Worm (Caenorhabditis elegans): ENCODE data around the gene K01D12.15.
A peak's percentile ranks its signal among the peaks of the same experiment; 100 is the strongest.

The K01D12.15 gene

ce11 chrV:12386154-12386553 lies at the start of gene K01D12.15:
TSS of gene K01D12.15 (plus strand) at chrV:12386454.
- no peak for TF ChIP-seq ztf-1 (GFP tag; conservative IDR thresholded peaks at IDR 0.05)

DNA sequence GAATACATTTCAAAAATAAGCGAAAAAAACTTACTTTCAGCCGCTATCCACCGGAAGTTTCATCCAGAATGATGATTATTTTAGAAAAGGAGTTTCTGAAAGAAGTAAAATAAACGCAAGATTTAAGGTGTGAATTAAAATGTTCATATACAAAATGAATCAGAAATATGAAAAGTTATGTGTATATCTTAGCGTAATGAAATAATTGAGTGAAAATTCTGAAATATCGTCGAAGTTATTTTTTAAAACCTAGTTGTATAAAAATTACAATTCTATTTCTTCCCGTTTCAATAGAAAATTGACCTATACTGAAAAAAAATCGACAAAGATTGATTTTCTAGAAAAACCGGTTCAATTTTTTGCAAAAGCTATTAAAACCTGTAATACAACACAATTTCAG lies 48.4 kb upstream of the K01D12.15 start, which contains the start of gene twk-13:
Gene twk-13, minus strand, starts transcription at position 101 of the 400 bp plus-strand sequence.
- TF ChIP-seq nhr-10 (tag; optimal IDR thresholded peaks at IDR 0.05) (no peak), peb-1 (tag; optimal IDR thresholded peaks at IDR 0.05) (no peak), ama-1 (optimal IDR thresholded peaks at IDR 0.05) (no peak), lin-11 (tag; optimal IDR thresholded peaks at IDR 0.05) (no peak), nhr-25 (tag; optimal IDR thresholded peaks at IDR 0.05) (no peak), ceh-16 (tag; optimal IDR thresholded peaks at IDR 0.05) (no peak), Y55F3AM.14 (GFP tag; optimal IDR thresholded peaks at IDR 0.05) (no peak)

- peak; percentile 68 for TF ChIP-seq fos-1 (tag; optimal IDR thresholded peaks at IDR 0.05)
- peak; percentile 65 for TF ChIP-seq nhr-237 (tag; optimal IDR thresholded peaks at IDR 0.05)
- TF ChIP-seq gmeb-1 (tag; optimal IDR thresholded peaks at IDR 0.05) = peak; percentile 99
- peak; percentile 90 for TF ChIP-seq nhr-21 (tag; optimal IDR thresholded peaks at IDR 0.05)
- TF ChIP-seq lsy-2 (tag; optimal IDR thresholded peaks at IDR 0.05) = peak; percentile 91 to 97
- no peak for TF ChIP-seq elt-1 (tag; optimal IDR thresholded peaks at IDR 0.05)
- TF ChIP-seq mdl-1 (tag; optimal IDR thresholded peaks at IDR 0.05) = peak in 1 of 2 experiments; percentile 62
- peak; percentile 60 for TF ChIP-seq unc-62 (GFP tag; optimal IDR thresholded peaks at IDR 0.05)
- peak; percentile 48 for TF ChIP-seq skn-1 (tag; optimal IDR thresholded peaks at IDR 0.05)
- peak; percentile 53 for TF ChIP-seq nhr-77 (tag; optimal IDR thresholded peaks at IDR 0.05)
- no peak for TF ChIP-seq lin-39 (tag; optimal IDR thresholded peaks at IDR 0.05)
- TF ChIP-seq ama-1 (optimal IDR thresholded peaks at IDR 0.05) = peak; percentile 73
- TF ChIP-seq lin-11 (tag; optimal IDR thresholded peaks at IDR 0.05) = peak; percentile 75
- no peak for TF ChIP-seq nhr-10 (tag; optimal IDR thresholded peaks at IDR 0.05)
- peak; percentile 95 for TF ChIP-seq nhr-25 (tag; optimal IDR thresholded peaks at IDR 0.05)
- TF ChIP-seq ztf-4 (tag; optimal IDR thresholded peaks at IDR 0.05) = peak; percentile 61
- TF ChIP-seq dmd-4 (tag; optimal IDR thresholded peaks at IDR 0.05) = peak; percentile 56
- TF ChIP-seq sma-9 (GFP tag; optimal IDR thresholded peaks at IDR 0.05) = peak; percentile 98
- no peak for TF ChIP-seq sma-9 (tag; optimal IDR thresholded peaks at IDR 0.05)
- TF ChIP-seq F13H6.1 (tag; optimal IDR thresholded peaks at IDR 0.05) = peak; percentile 90
- peak; percentile 26 for TF ChIP-seq blmp-1 (tag; optimal IDR thresholded peaks at IDR 0.05; ENCODE audit: insufficient read depth)
- TF ChIP-seq C34F6.9 (tag; optimal IDR thresholded peaks at IDR 0.05) = peak; percentile 97
- peak; percentile 55 for TF ChIP-seq ceh-16 (tag; optimal IDR thresholded peaks at IDR 0.05)
- peak; percentile 70 for TF ChIP-seq R02D3.7 (tag; optimal IDR thresholded peaks at IDR 0.05)
- peak; percentile 85 for TF ChIP-seq snpc-4 (tag; optimal IDR thresholded peaks at IDR 0.05)
- no peak for TF ChIP-seq nhr-11 (tag; optimal IDR thresholded peaks at IDR 0.05)
- peak; percentile 96 for TF ChIP-seq sem-4 (tag; optimal IDR thresholded peaks at IDR 0.05)
- TF ChIP-seq lin-13 (GFP tag; optimal IDR thresholded peaks at IDR 0.05) = peak; percentile 92
- TF ChIP-seq ZK546.5 (tag; optimal IDR thresholded peaks at IDR 0.05) = peak; percentile 51
- no peak for TF ChIP-seq aly-2 (tag; optimal IDR thresholded peaks at IDR 0.05)
- no peak for TF ChIP-seq ceh-82 (tag; optimal IDR thresholded peaks at IDR 0.05)
- TF ChIP-seq egl-27 (tag; optimal IDR thresholded peaks at IDR 0.05) = peak; percentile 89
- peak; percentile 91 for TF ChIP-seq mab-5 (tag; optimal IDR thresholded peaks at IDR 0.05)
- peak; percentile 39 for TF ChIP-seq zag-1 (tag; optimal IDR thresholded peaks at IDR 0.05)
- peak; percentile 44 for TF ChIP-seq mbf-1 (tag; optimal IDR thresholded peaks at IDR 0.05)
- TF ChIP-seq Y55F3AM.14 (GFP tag; optimal IDR thresholded peaks at IDR 0.05) = peak; percentile 16
- peak; percentile 97 for TF ChIP-seq crh-2 (tag; optimal IDR thresholded peaks at IDR 0.05)
- TF ChIP-seq nhr-23 (tag; optimal IDR thresholded peaks at IDR 0.05) = no peak
- peak; percentile 82 for TF ChIP-seq nhr-129 (tag; optimal IDR thresholded peaks at IDR 0.05)
- peak; percentile 98 for TF ChIP-seq unc-55 (GFP tag; optimal IDR thresholded peaks at IDR 0.05)
- TF ChIP-seq alr-1 (tag; optimal IDR thresholded peaks at IDR 0.05) = no peak
- peak; percentile 94 for TF ChIP-seq sma-3 (GFP tag; optimal IDR thresholded peaks at IDR 0.05)
Measured at ce11 chrV:12343419-12343969, 42.8 kb upstream of the K01D12.15 start, which contains the start of gene tomm-20. TSS of gene tomm-20 (minus strand) at chrV:12343469.
